Worm (Caenorhabditis elegans) whole organism, L4 larva: ENCODE results near the gene F37B12.3.

Experiments
- F37D6.2 ChIP-seq: sonication (generic microtip); optimal IDR thresholded peaks from 2 replicates; lab custom pipeline; 2016; ENCODE audit warnings: mild to moderate bottlenecking, missing genetic modification characterization, missing compliant biosample characterization
- F44E2.7 ChIP-seq: fragments of 200-800 bp; sonication (Bioruptor generic); IDR thresholded peaks from 2 replicates; pipeline ENCODE4 v2.1.2; 2022; ENCODE audit warnings: missing genetic modification characterization, missing compliant biosample characterization
- T26A8.4 ChIP-seq: fragments of 200-800 bp; sonication (Bioruptor generic); IDR thresholded peaks from 2 replicates; pipeline ENCODE4 v1.3.6; 2022; ENCODE audit warnings: missing genetic modification characterization, missing compliant biosample characterization
- aly-2 ChIP-seq: sonication (generic microtip); optimal IDR thresholded peaks from 2 replicates; lab custom pipeline; 2018; ENCODE audit warnings: missing biosample characterization, missing genetic modification characterization
- ama-1 ChIP-seq: fragments of 150-350 bp; optimal IDR thresholded peaks from 2 replicates; lab custom pipeline; 2014; ENCODE audit warnings: inconsistent platforms, mixed read lengths
- hmg-1.1 ChIP-seq: fragments of 200-800 bp; sonication (Bioruptor generic); IDR thresholded peaks from 2 replicates; pipeline ENCODE4 v1.3.6; 2022; ENCODE audit warnings: missing genetic modification reagents, missing genetic modification characterization, missing compliant biosample characterization
- lsy-2 ChIP-seq, 2 experiments: fragments of 150-350 bp in 1 of 2; sonication (generic microtip) in 1 of 2; optimal IDR thresholded peaks; 2 replicates each; lab custom pipeline; 2014 to 2017; ENCODE audit warnings: missing biosample characterization in 2 of 2, missing genetic modification characterization in 2 of 2
- mdl-1 ChIP-seq, 2 experiments: fragments of 150-350 bp in 1 of 2; sonication (generic microtip) in 1 of 2; optimal IDR thresholded peaks; 2 replicates each; lab custom pipeline; 2014 to 2017; ENCODE audit warnings: missing biosample characterization in 2 of 2, missing genetic modification characterization in 2 of 2
- nhr-10 ChIP-seq: fragments of 150-350 bp; optimal IDR thresholded peaks from 2 replicates; lab custom pipeline; 2014; ENCODE audit warnings: missing biosample characterization, missing genetic modification characterization
- nhr-11 ChIP-seq: fragments of 150-350 bp; optimal IDR thresholded peaks from 2 replicates; lab custom pipeline; 2014; ENCODE audit warnings: missing biosample characterization, missing genetic modification characterization
- pqm-1 ChIP-seq: sonication (generic microtip); optimal IDR thresholded peaks from 2 replicates; lab custom pipeline; 2017; ENCODE audit warnings: missing biosample characterization, missing genetic modification characterization
- saeg-2 ChIP-seq: fragments of 200-800 bp; sonication (Bioruptor generic); IDR thresholded peaks from 2 replicates; pipeline ENCODE4 v1.3.6; 2022; ENCODE audit warnings: missing genetic modification reagents, missing genetic modification characterization, missing compliant biosample characterization
- zfp-3 ChIP-seq: fragments of 200-800 bp; sonication (Bioruptor generic); conservative IDR thresholded peaks from 2 replicates; pipeline ENCODE4 v1.3.6; 2022; ENCODE audit warnings: missing genetic modification reagents, missing genetic modification characterization, missing compliant biosample characterization

DNA sequence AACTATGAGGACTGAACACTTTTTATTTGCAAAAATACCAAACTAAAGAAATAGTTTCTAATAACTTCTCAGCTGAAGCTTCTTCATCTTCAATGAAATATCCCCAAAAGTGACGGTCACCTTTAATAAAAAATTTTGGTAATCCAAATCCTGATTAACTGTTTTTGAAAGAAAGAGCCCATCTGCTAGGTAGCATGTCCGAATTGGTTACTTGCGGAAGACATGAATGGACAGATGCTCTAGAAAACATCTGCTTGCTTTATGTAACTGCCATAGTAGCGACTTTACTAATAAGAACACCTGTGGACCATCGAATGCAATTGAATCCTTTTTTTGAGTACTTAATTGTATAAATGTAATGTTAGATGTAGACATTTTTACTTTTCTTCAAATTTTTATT, 17.8 kb upstream of the F37B12.3 start:
- TF ChIP-seq pqm-1 (tag; lab: Kevin White, UChicago), result no peak
- no peak for TF ChIP-seq F37D6.2 (tag; lab: Kevin White, UChicago)
- no peak for TF ChIP-seq aly-2 (tag; lab: Kevin White, UChicago)
- TF ChIP-seq lsy-2 (tag; optimal IDR thresholded peaks at IDR 0.05; lab: Kevin White, UChicago), result no peak
- TF ChIP-seq zfp-3, result no peak
- TF ChIP-seq hmg-1.1 (GFP tag; lab: Robert Waterston, UW), result no peak
- TF ChIP-seq nhr-10 (tag; lab: Kevin White, UChicago), result no peak
- TF ChIP-seq ama-1 (lab: Kevin White, UChicago), result no peak
- TF ChIP-seq nhr-11, result no peak
- no peak for TF ChIP-seq T26A8.4
- TF ChIP-seq F44E2.7 (GFP tag; lab: Robert Waterston, UW), result no peak
- TF ChIP-seq mdl-1 (tag; optimal IDR thresholded peaks at IDR 0.05; lab: Kevin White, UChicago), result no peak
- no peak for TF ChIP-seq saeg-2 (GFP tag; lab: Robert Waterston, UW)
